Worm (Caenorhabditis elegans): ENCODE results near the gene C03A3.2.

Gene C03A3.2

ce11 chrX:11264715-11265114 lies 2.1 kb downstream of the C03A3.2 start:
- no peak for TF ChIP-seq W03F9.2 (tag; optimal IDR thresholded peaks at IDR 0.05)
- no peak for TF ChIP-seq dao-5 (tag; optimal IDR thresholded peaks at IDR 0.05)

ce11 chrX:11266711-11267110 lies 4.1 kb downstream of the C03A3.2 start, which contains the start of gene C03A3.9:
TSS of gene C03A3.9 (plus strand) at chrX:11267011.
- no peak for TF ChIP-seq dao-5 (tag; optimal IDR thresholded peaks at IDR 0.05)
- TF ChIP-seq him-1 (tag; optimal IDR thresholded peaks at IDR 0.05), result no peak
- no peak for TF ChIP-seq W03F9.2 (tag; optimal IDR thresholded peaks at IDR 0.05)

- TF ChIP-seq W03F9.2 (tag; optimal IDR thresholded peaks at IDR 0.05) (no peak), him-1 (tag; optimal IDR thresholded peaks at IDR 0.05) (no peak), dao-5 (tag; optimal IDR thresholded peaks at IDR 0.05) (no peak)
These were observed 6.3 kb downstream of the C03A3.2 start, which contains the start of gene C03A3.3 for ce11 chrX:11268970-11269369. TSS of gene C03A3.3 (minus strand) at chrX:11269070.

ce11 chrX:11270882-11271281 lies 8.2 kb downstream of the C03A3.2 start, which contains the start of gene ifa-1:
TSS of gene ifa-1 (plus strand) at chrX:11271182.
- TF ChIP-seq dao-5 (tag; optimal IDR thresholded peaks at IDR 0.05) (no peak), him-1 (tag; optimal IDR thresholded peaks at IDR 0.05) (no peak), W03F9.2 (tag; optimal IDR thresholded peaks at IDR 0.05) (no peak)

ce11 chrX:11279276-11279675 lies 16.6 kb downstream of the C03A3.2 start, which contains the start of gene F38B2.2:
TSS of gene F38B2.2 (minus strand) at chrX:11279376.
- TF ChIP-seq W03F9.2 (tag; optimal IDR thresholded peaks at IDR 0.05), result no peak
- TF ChIP-seq him-1 (tag; optimal IDR thresholded peaks at IDR 0.05), result no peak
- no peak for TF ChIP-seq dao-5 (tag; optimal IDR thresholded peaks at IDR 0.05)

ce11 chrX:11281148-11281547 lies 18.5 kb downstream of the C03A3.2 start, which contains the start of gene F38B2.6:
TSS of gene F38B2.6 (minus strand) at chrX:11281248.
- TF ChIP-seq him-1 (tag; optimal IDR thresholded peaks at IDR 0.05), result no peak
- TF ChIP-seq dao-5 (tag; optimal IDR thresholded peaks at IDR 0.05), result no peak
- no peak for TF ChIP-seq W03F9.2 (tag; optimal IDR thresholded peaks at IDR 0.05)

- TF ChIP-seq W03F9.2 (tag; optimal IDR thresholded peaks at IDR 0.05) (no peak), him-1 (tag; optimal IDR thresholded peaks at IDR 0.05) (no peak), dao-5 (tag; optimal IDR thresholded peaks at IDR 0.05) (no peak)
These were observed 23.6 kb downstream of the C03A3.2 start, which contains the start of gene F38B2.3 for ce11 chrX:11286246-11286645. TSS of gene F38B2.3 (minus strand) at chrX:11286346.

- TF ChIP-seq him-1 (tag; optimal IDR thresholded peaks at IDR 0.05) (no peak), dao-5 (tag; optimal IDR thresholded peaks at IDR 0.05) (no peak), W03F9.2 (tag; optimal IDR thresholded peaks at IDR 0.05) (no peak)
These were observed 25.0 kb downstream of the C03A3.2 start, which contains the start of gene F38B2.4 for ce11 chrX:11287617-11288016. TSS of gene F38B2.4 (minus strand) at chrX:11287717.

- TF ChIP-seq W03F9.2 (tag; optimal IDR thresholded peaks at IDR 0.05) (no peak), him-1 (tag; optimal IDR thresholded peaks at IDR 0.05) (no peak), dao-5 (tag; optimal IDR thresholded peaks at IDR 0.05) (no peak)
These were observed 27.3 kb downstream of the C03A3.2 start for ce11 chrX:11289925-11290324.

- TF ChIP-seq W03F9.2 (tag; optimal IDR thresholded peaks at IDR 0.05), result no peak
- TF ChIP-seq him-1 (tag; optimal IDR thresholded peaks at IDR 0.05), result no peak
- no peak for TF ChIP-seq dao-5 (tag; optimal IDR thresholded peaks at IDR 0.05)
These were observed 27.9 kb downstream of the C03A3.2 start for ce11 chrX:11290528-11290927.

ce11 chrX:11296683-11297365 lies 34.2 kb downstream of the C03A3.2 start, which contains the start of gene inx-2:
TSS of gene inx-2 (minus strand) at chrX:11296733.
- no peak for TF ChIP-seq him-1 (tag; optimal IDR thresholded peaks at IDR 0.05)
- no peak for TF ChIP-seq W03F9.2 (tag; optimal IDR thresholded peaks at IDR 0.05)
- TF ChIP-seq dao-5 (tag; optimal IDR thresholded peaks at IDR 0.05), result no peak

ce11 chrX:11299642-11300307 lies 37.1 kb downstream of the C03A3.2 start, which contains the start of the genes snrp-40.1 and F08G12.3:
TSS of gene snrp-40.1 (minus strand) at chrX:11299784.
TSS of gene F08G12.3 (plus strand) at chrX:11300257.
- TF ChIP-seq dao-5 (tag; optimal IDR thresholded peaks at IDR 0.05) (no peak), him-1 (tag; optimal IDR thresholded peaks at IDR 0.05) (peak; percentile 37), W03F9.2 (tag; optimal IDR thresholded peaks at IDR 0.05) (no peak)

ce11 chrX:11305773-11306172 lies 43.1 kb downstream of the C03A3.2 start, which contains the start of gene F08G12.1:
TSS of gene F08G12.1 (minus strand) at chrX:11305873.
- no peak for TF ChIP-seq dao-5 (tag; optimal IDR thresholded peaks at IDR 0.05)
- TF ChIP-seq him-1 (tag; optimal IDR thresholded peaks at IDR 0.05), result no peak
- TF ChIP-seq W03F9.2 (tag; optimal IDR thresholded peaks at IDR 0.05), result no peak

- TF ChIP-seq him-1 (tag; optimal IDR thresholded peaks at IDR 0.05) (no peak), W03F9.2 (tag; optimal IDR thresholded peaks at IDR 0.05) (no peak), dao-5 (tag; optimal IDR thresholded peaks at IDR 0.05) (no peak)
These were observed 44.4 kb downstream of the C03A3.2 start, which contains the start of gene vhl-1 for ce11 chrX:11307056-11307455. TSS of gene vhl-1 (plus strand) at chrX:11307356.
